Fruit fly (Drosophila melanogaster) whole organism, wandering third instar larva: Measurements from ENCODE around the gene CG18622.

Experiments
- CG9705 ChIP-seq: fragments of 200-800 bp; sonication (Bioruptor generic); optimal IDR thresholded peaks from 2 replicates; lab custom pipeline; 2018; ENCODE audit warnings: missing biosample characterization, mild to moderate bottlenecking, missing genetic modification characterization
- Jra ChIP-seq: sonication (Bioruptor generic); optimal IDR thresholded peaks from 2 replicates; lab custom pipeline; 2016; ENCODE audit warnings: missing biosample characterization, missing genetic modification characterization
- Mio ChIP-seq: sonication (Bioruptor generic); optimal IDR thresholded peaks from 2 replicates; lab custom pipeline; 2016; ENCODE audit warnings: missing biosample characterization, missing genetic modification characterization
- br ChIP-seq: fragments of 200-800 bp; sonication (Bioruptor generic); optimal IDR thresholded peaks from 2 replicates; lab custom pipeline; 2016; ENCODE audit warnings: missing biosample characterization, missing genetic modification characterization
- dmrt93B ChIP-seq: fragments of 200-800 bp; sonication (Bioruptor generic); optimal IDR thresholded peaks from 2 replicates; lab custom pipeline; 2018; ENCODE audit warnings: missing biosample characterization, mild to moderate bottlenecking, missing genetic modification characterization
- dsf ChIP-seq: sonication (Bioruptor generic); optimal IDR thresholded peaks from 2 replicates; lab custom pipeline; 2016; ENCODE audit warnings: missing biosample characterization, missing genetic modification characterization, borderline replicate concordance
- lola ChIP-seq: fragments of >200 bp; optimal IDR thresholded peaks from 2 replicates; lab custom pipeline; 2017; ENCODE audit warnings: missing biosample characterization, missing genetic modification characterization
- psq ChIP-seq: fragments of 200-800 bp; sonication (Bioruptor generic); optimal IDR thresholded peaks from 3 replicates; lab custom pipeline; 2017; ENCODE audit warnings: missing biosample characterization, mild to moderate bottlenecking, missing genetic modification characterization, moderate library complexity
- rgr ChIP-seq: fragments of 200-800 bp; sonication (Bioruptor generic); optimal IDR thresholded peaks from 3 replicates; lab custom pipeline; 2016; ENCODE audit warnings: missing biosample characterization, mild to moderate bottlenecking, missing genetic modification characterization
- sage ChIP-seq: fragments of 200-800 bp; sonication (Bioruptor generic); optimal IDR thresholded peaks from 2 replicates; lab custom pipeline; 2016; ENCODE audit warnings: missing biosample characterization, mild to moderate bottlenecking, missing genetic modification characterization

dm6 chr3R:16982108-16982707 lies 5.3 kb downstream of the CG18622 start, which contains the start of gene AhcyL2:
- TF ChIP-seq Jra (peak; percentile 19), psq (GFP tag; lab: Kevin White, UChicago) (peak; percentile 10), br (GFP tag; lab: Kevin White, UChicago) (peak; percentile 11), sage (no peak), dsf (GFP tag; lab: Kevin White, UChicago) (no peak), dmrt93B (GFP tag; lab: Kevin White, UChicago) (no peak), lola (GFP tag; lab: Kevin White, UChicago) (no peak), rgr (no peak), CG9705 (GFP tag; lab: Kevin White, UChicago) (no peak), Mio (no peak)
